Fruit fly (Drosophila melanogaster): Measurements from ENCODE around the gene Mnat9.

The Mnat9 gene

dm6 chr3R:31608438-31609188 is 7.3 kb downstream of the Mnat9 start (continued):
- TF ChIP-seq CG9609 (GFP tag; optimal IDR thresholded peaks at IDR 0.05) (peak; percentile 9), sd (tag; optimal IDR thresholded peaks at IDR 0.05) (peak; percentile 79), CG17328 (GFP tag; IDR thresholded peaks at IDR 0.05) (no peak), exex (tag; optimal IDR thresholded peaks at IDR 0.05) (peak; percentile 34), CG4820 (GFP tag; optimal IDR thresholded peaks at IDR 0.05) (no peak), CG9817 (tag; optimal IDR thresholded peaks at IDR 0.05) (no peak), Aef1 (GFP tag; IDR thresholded peaks at IDR 0.05) (no peak), Rx (GFP tag; IDR thresholded peaks at IDR 0.05) (no peak), emc (GFP tag; optimal IDR thresholded peaks at IDR 0.05) (no peak), CG8388 (GFP tag; optimal IDR thresholded peaks at IDR 0.05) (no peak), CG12659 (GFP tag; optimal IDR thresholded peaks at IDR 0.05) (peak; percentile 9), CG17186 (GFP tag; optimal IDR thresholded peaks at IDR 0.05) (no peak), abd-A (tag; optimal IDR thresholded peaks at IDR 0.05) (peak; percentile 82), dysf (GFP tag; IDR thresholded peaks at IDR 0.05) (no peak), CG7271 (tag; optimal IDR thresholded peaks at IDR 0.05) (no peak), bowl (GFP tag; IDR thresholded peaks at IDR 0.05) (no peak), Lim3 (GFP tag; IDR thresholded peaks at IDR 0.05) (no peak), CG4617 (GFP tag; optimal IDR thresholded peaks at IDR 0.05; ENCODE audit: borderline replicate concordance) (no peak), ac (GFP tag; optimal IDR thresholded peaks at IDR 0.05) (no peak), Hmx (GFP tag; optimal IDR thresholded peaks at IDR 0.05) (no peak), kay (GFP tag; optimal IDR thresholded peaks at IDR 0.05) (peak; percentile 33), tna (GFP tag; IDR thresholded peaks at IDR 0.05; ENCODE audit: partially characterized antibody) (no peak), btn (GFP tag; optimal IDR thresholded peaks at IDR 0.05) (no peak), CG1602 (GFP tag; optimal IDR thresholded peaks at IDR 0.05) (no peak), CG4360 (GFP tag; IDR thresholded peaks at IDR 0.05) (no peak), Hey (tag; optimal IDR thresholded peaks at IDR 0.05) (no peak), Dip2 (GFP tag; IDR thresholded peaks at IDR 0.05) (no peak), Taf1 (GFP tag; IDR thresholded peaks at IDR 0.05) (no peak), CG32767 (GFP tag; IDR thresholded peaks at IDR 0.05) (no peak), sr (GFP tag; IDR thresholded peaks at IDR 0.05) (no peak), ATbp (GFP tag; optimal IDR thresholded peaks at IDR 0.05) (no peak), CG7372 (GFP tag; IDR thresholded peaks at IDR 0.05) (no peak), H2.0 (GFP tag; IDR thresholded peaks at IDR 0.05) (no peak), dan (GFP tag; IDR thresholded peaks at IDR 0.05) (no peak), Camta (GFP tag; optimal IDR thresholded peaks at IDR 0.05) (no peak), Hand (GFP tag; optimal IDR thresholded peaks at IDR 0.05) (peak; percentile 11), tap (tag; optimal IDR thresholded peaks at IDR 0.05) (no peak), tup (GFP tag; optimal IDR thresholded peaks at IDR 0.05) (no peak), jigr1 (GFP tag; IDR thresholded peaks at IDR 0.05) (no peak), Eip74EF (GFP tag; optimal IDR thresholded peaks at IDR 0.05) (no peak), CG14965 (GFP tag; optimal IDR thresholded peaks at IDR 0.05; ENCODE audit: borderline replicate concordance) (no peak), CG16815 (GFP tag; optimal IDR thresholded peaks at IDR 0.05) (no peak), pzg (GFP tag; optimal IDR thresholded peaks at IDR 0.05) (peak; percentile 5), CG10321 (GFP tag; IDR thresholded peaks at IDR 0.05) (no peak), CG2678 (tag; optimal IDR thresholded peaks at IDR 0.05) (peak; percentile 0), Nf-YC (tag; optimal IDR thresholded peaks at IDR 0.05) (peak; percentile 51), Ptx1 (GFP tag; IDR thresholded peaks at IDR 0.05) (no peak), pan (optimal IDR thresholded peaks at IDR 0.05) (no peak), pan (GFP tag; optimal IDR thresholded peaks at IDR 0.05 in 1 of 2, IDR thresholded peaks at IDR 0.05 in 1 of 2) (no peak), MESR4 (GFP tag; optimal IDR thresholded peaks at IDR 0.05) (peak; percentile 19), Sin3A (optimal IDR thresholded peaks at IDR 0.05) (no peak)

Measured in whole organism, embryonic.